Worm (Caenorhabditis elegans): ENCODE measurements around the gene swt-4.
A peak's percentile ranks its signal among the peaks of the same experiment; 100 is the strongest.

The swt-4 gene

ce11 chrIII:10649219-10649618 is 20.3 kb upstream of the swt-4 start, which contains the start of gene emg-1:
emg-1 (plus strand) TSS chrIII:10649519.
- no peak for TF ChIP-seq nhr-43 (tag; optimal IDR thresholded peaks at IDR 0.05; ENCODE audit: poor library complexity, severe bottlenecking)
- TF ChIP-seq pha-4 (tag; optimal IDR thresholded peaks at IDR 0.05): no peak
- no peak for TF ChIP-seq ceh-16 (tag; optimal IDR thresholded peaks at IDR 0.05)
- TF ChIP-seq egl-27 (tag; optimal IDR thresholded peaks at IDR 0.05): no peak
- no peak for TF ChIP-seq nfya-1 (tag; optimal IDR thresholded peaks at IDR 0.05; ENCODE audit: insufficient read depth)
- TF ChIP-seq unc-62 (GFP tag; optimal IDR thresholded peaks at IDR 0.05): no peak
- no peak for TF ChIP-seq nhr-12 (tag; optimal IDR thresholded peaks at IDR 0.05)
- TF ChIP-seq daf-12 (tag; optimal IDR thresholded peaks at IDR 0.05): no peak
- TF ChIP-seq mml-1 (tag; optimal IDR thresholded peaks at IDR 0.05): no peak
- no peak for TF ChIP-seq jun-1 (tag; optimal IDR thresholded peaks at IDR 0.05)
- TF ChIP-seq aly-2 (tag; optimal IDR thresholded peaks at IDR 0.05): no peak
- TF ChIP-seq unc-39 (tag; optimal IDR thresholded peaks at IDR 0.05): no peak

- TF ChIP-seq pha-4 (tag; optimal IDR thresholded peaks at IDR 0.05): peak; percentile 6
- peak; percentile 34 for TF ChIP-seq lin-15B (tag; optimal IDR thresholded peaks at IDR 0.05)
- no peak for TF ChIP-seq unc-62 (GFP tag; optimal IDR thresholded peaks at IDR 0.05)
Observed at ce11 chrIII:10646094-10646493, 17.2 kb upstream of the swt-4 start, which contains the start of gene orc-4. orc-4 (plus strand) TSS chrIII:10646170.

- TF ChIP-seq nhr-28 (tag; optimal IDR thresholded peaks at IDR 0.05): no peak
- TF ChIP-seq nhr-25 (tag; optimal IDR thresholded peaks at IDR 0.05): peak; percentile 6
- TF ChIP-seq jun-1 (tag; optimal IDR thresholded peaks at IDR 0.05): no peak
- no peak for TF ChIP-seq nhr-11 (tag; optimal IDR thresholded peaks at IDR 0.05)
- no peak for TF ChIP-seq daf-12 (tag; optimal IDR thresholded peaks at IDR 0.05)
- TF ChIP-seq nhr-43 (tag; optimal IDR thresholded peaks at IDR 0.05; ENCODE audit: poor library complexity, severe bottlenecking): no peak
- TF ChIP-seq sea-2 (GFP tag; optimal IDR thresholded peaks at IDR 0.05): no peak
- TF ChIP-seq tbx-2 (tag; optimal IDR thresholded peaks at IDR 0.05): no peak
- peak; percentile 73 for TF ChIP-seq pha-4 (tag; optimal IDR thresholded peaks at IDR 0.05)
- no peak for TF ChIP-seq mml-1 (tag; optimal IDR thresholded peaks at IDR 0.05)
- no peak for TF ChIP-seq elt-2 (tag; optimal IDR thresholded peaks at IDR 0.05)
- TF ChIP-seq skn-1 (tag; optimal IDR thresholded peaks at IDR 0.05): no peak
- no peak for TF ChIP-seq mdl-1 (tag; optimal IDR thresholded peaks at IDR 0.05)
- peak; percentile 13 for TF ChIP-seq hmg-11 (tag; optimal IDR thresholded peaks at IDR 0.05)
- no peak for TF ChIP-seq ceh-9 (tag; optimal IDR thresholded peaks at IDR 0.05)
- no peak for TF ChIP-seq zag-1 (tag; optimal IDR thresholded peaks at IDR 0.05)
- TF ChIP-seq nhr-23 (tag; optimal IDR thresholded peaks at IDR 0.05): peak; percentile 25
- no peak for TF ChIP-seq ztf-4 (tag; optimal IDR thresholded peaks at IDR 0.05)
- no peak for TF ChIP-seq egl-5 (tag; optimal IDR thresholded peaks at IDR 0.05)
- TF ChIP-seq lsy-12 (tag; optimal IDR thresholded peaks at IDR 0.05): no peak
- TF ChIP-seq elt-3 (tag; optimal IDR thresholded peaks at IDR 0.05): no peak
- no peak for TF ChIP-seq R02D3.7 (tag; optimal IDR thresholded peaks at IDR 0.05)
- TF ChIP-seq aly-2 (tag; optimal IDR thresholded peaks at IDR 0.05): no peak
- TF ChIP-seq ZK546.5 (tag; optimal IDR thresholded peaks at IDR 0.05): no peak
- TF ChIP-seq lin-15B (tag; optimal IDR thresholded peaks at IDR 0.05): peak; percentile 45
- TF ChIP-seq fos-1 (tag; optimal IDR thresholded peaks at IDR 0.05): no peak
- no peak for TF ChIP-seq ceh-28 (tag; optimal IDR thresholded peaks at IDR 0.05)
- TF ChIP-seq unc-39 (tag; optimal IDR thresholded peaks at IDR 0.05): no peak
- TF ChIP-seq egl-27 (tag; optimal IDR thresholded peaks at IDR 0.05): no peak
- TF ChIP-seq fkh-10 (GFP tag; optimal IDR thresholded peaks at IDR 0.05): no peak
- TF ChIP-seq ceh-16 (tag; optimal IDR thresholded peaks at IDR 0.05): no peak
- TF ChIP-seq eor-1 (tag; optimal IDR thresholded peaks at IDR 0.05): no peak
- peak; percentile 6 for TF ChIP-seq lin-39 (tag; optimal IDR thresholded peaks at IDR 0.05)
- no peak for TF ChIP-seq fkh-2 (tag; optimal IDR thresholded peaks at IDR 0.05)
- TF ChIP-seq nhr-67 (tag; optimal IDR thresholded peaks at IDR 0.05): no peak
- no peak for TF ChIP-seq ceh-82 (tag; optimal IDR thresholded peaks at IDR 0.05)
- no peak for TF ChIP-seq elt-1 (tag; optimal IDR thresholded peaks at IDR 0.05)
- TF ChIP-seq nhr-12 (tag; optimal IDR thresholded peaks at IDR 0.05): no peak
- TF ChIP-seq unc-62 (GFP tag; optimal IDR thresholded peaks at IDR 0.05): no peak
- TF ChIP-seq ztf-11 (tag; optimal IDR thresholded peaks at IDR 0.05): no peak
- peak; percentile 34 for TF ChIP-seq snpc-4 (tag; optimal IDR thresholded peaks at IDR 0.05)
- TF ChIP-seq pqm-1 (tag; optimal IDR thresholded peaks at IDR 0.05): no peak
- no peak for TF ChIP-seq nhr-76 (tag; optimal IDR thresholded peaks at IDR 0.05)
- TF ChIP-seq ama-1 (optimal IDR thresholded peaks at IDR 0.05): no peak
- TF ChIP-seq nhr-237 (tag; optimal IDR thresholded peaks at IDR 0.05): no peak
- TF ChIP-seq nhr-77 (tag; optimal IDR thresholded peaks at IDR 0.05): no peak
- TF ChIP-seq nfya-1 (tag; optimal IDR thresholded peaks at IDR 0.05; ENCODE audit: insufficient read depth): peak; percentile 85
Observed at ce11 chrIII:10642781-10643180, 13.8 kb upstream of the swt-4 start, which contains the start of the genes dhs-11 and orc-1. dhs-11 (minus strand) TSS chrIII:10642865. orc-1 (plus strand) TSS chrIII:10643129.

All from whole organism, L3 larva.